Comparison of ENCODE assay signal across 2 fruit fly cellular contexts in the genomic region with DNA sequence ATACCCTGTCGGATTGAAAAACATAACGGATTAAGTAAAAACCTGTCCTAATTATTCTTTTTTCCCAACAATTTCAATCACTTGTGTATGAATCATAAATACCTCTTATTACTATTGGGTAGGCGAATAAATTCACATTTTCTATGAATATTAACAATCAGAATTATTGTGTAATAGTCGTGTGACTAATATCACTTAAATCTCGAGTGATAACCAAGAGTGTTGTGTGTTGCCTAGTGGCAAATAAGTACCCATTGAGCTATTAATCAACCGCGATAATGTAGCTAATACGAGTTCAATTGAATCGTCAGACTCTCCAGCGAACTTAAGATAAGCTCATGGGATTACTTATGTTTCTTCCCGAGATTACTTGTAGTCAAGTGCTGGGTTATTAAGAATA.
TF ChIP-seq lines count a peak whose summit lies in the region.

No protein-coding gene starts in this region.

- TF ChIP-seq CTCF in whole organism, embryonic (GFP tag; optimal IDR thresholded peaks at IDR 0.05; lab: Kevin White, UChicago): no peak

TF ChIP-seq in whole organism, adult, 20 proteins besides CTCF, POLR2A, EP300 and RAD21:
- TF ChIP-seq kay (GFP tag; lab: Kevin White, UChicago; ENCODE audit: borderline replicate concordance) (peak; percentile 25), CG12768 (GFP tag; optimal IDR thresholded peaks at IDR 0.05; lab: Kevin White, UChicago) (no peak)

TF ChIP-seq in whole organism, embryonic, 481 proteins besides CTCF, POLR2A, EP300 and RAD21:
- TF ChIP-seq CG34376 (GFP tag; optimal IDR thresholded peaks at IDR 0.05; lab: Kevin White, UChicago) (peak; percentile 1), exex (tag; optimal IDR thresholded peaks at IDR 0.05; lab: Kevin White, UChicago) (peak; percentile 82), D19B (GFP tag; optimal IDR thresholded peaks at IDR 0.05; lab: Kevin White, UChicago) (peak; percentile 64), ara (GFP tag; IDR thresholded peaks at IDR 0.05; lab: Robert Waterston, UW) (no peak), CG2120 (GFP tag; optimal IDR thresholded peaks at IDR 0.05; lab: Kevin White, UChicago) (no peak), gro (GFP tag; optimal IDR thresholded peaks at IDR 0.05; lab: Kevin White, UChicago) (peak; percentile 5), CG16813 (GFP tag; IDR thresholded peaks at IDR 0.05; lab: Robert Waterston, UW; ENCODE audit: partially characterized antibody) (no peak), NfI (GFP tag; optimal IDR thresholded peaks at IDR 0.05; lab: Kevin White, UChicago) (no peak), Pdp1 (GFP tag; optimal IDR thresholded peaks at IDR 0.05; lab: Kevin White, UChicago) (peak in 1 of 2 experiments; percentile 69)

Comparison
In these comparisons a context has a peak if more than half of its experiments do, and no peak if none do; other contexts are left out.
1. Of the 1 proteins assayed by ChIP-seq in both whole organism, embryonic and whole organism, adult: peak only in whole organism, embryonic: none; only in whole organism, adult: kay; in both: none; in neither: 0.